Worm (Caenorhabditis elegans) whole organism, early embryonic: ENCODE results near the gene vab-1.

Source experiments
- F13C5.2 ChIP-seq: sonication (generic microtip); optimal IDR thresholded peaks from 2 replicates; lab custom pipeline; 2017; ENCODE audit warnings: mild to moderate bottlenecking, missing genetic modification characterization, inconsistent platforms, missing compliant biosample characterization
- aly-1 ChIP-seq: sonication (generic microtip); optimal IDR thresholded peaks from 2 replicates; lab custom pipeline; 2016; ENCODE audit warnings: missing genetic modification characterization, missing compliant biosample characterization
- ama-1 ChIP-seq: fragments of 150-350 bp; optimal IDR thresholded peaks from 2 replicates; lab custom pipeline; 2014
- ceh-13 ChIP-seq: fragments of 200-800 bp; sonication (Bioruptor generic); optimal IDR thresholded peaks from 2 replicates; lab custom pipeline; 2018; ENCODE audit warnings: mild to moderate bottlenecking, missing genetic modification characterization, missing compliant biosample characterization
- ceh-36 ChIP-seq: sonication (generic microtip); optimal IDR thresholded peaks from 2 replicates; lab custom pipeline; 2016; ENCODE audit warnings: missing genetic modification characterization, inconsistent platforms, missing compliant biosample characterization
- flt-1 ChIP-seq: fragments of 200-800 bp; sonication (Bioruptor generic); IDR thresholded peaks from 2 replicates; pipeline ENCODE4 v1.3.6; 2022; ENCODE audit warnings: missing genetic modification characterization, missing compliant biosample characterization
- hmbx-1 ChIP-seq: sonication (generic microtip); optimal IDR thresholded peaks from 2 replicates; lab custom pipeline; 2016; ENCODE audit warnings: mild to moderate bottlenecking, missing genetic modification characterization, missing compliant biosample characterization
- pes-1 ChIP-seq: fragments of 200-800 bp; sonication (Bioruptor generic); IDR thresholded peaks from 2 replicates; pipeline ENCODE4 v1.3.6; 2022; ENCODE audit warnings: missing genetic modification reagents, missing genetic modification characterization, missing compliant biosample characterization

ce11 chrII:4617990-4618389 lies 46.2 kb downstream of the vab-1 start, which contains the start of gene clec-137:
- TF ChIP-seq aly-1 (tag; lab: Kevin White, UChicago): no peak
- no peak for TF ChIP-seq ceh-36 (tag; lab: Kevin White, UChicago)
- no peak for TF ChIP-seq flt-1 (GFP tag; lab: Robert Waterston, UW)
- no peak for TF ChIP-seq ceh-13 (GFP tag; lab: Kevin White, UChicago)
- no peak for TF ChIP-seq ama-1 (lab: Kevin White, UChicago)
- no peak for TF ChIP-seq F13C5.2 (tag; lab: Kevin White, UChicago)
- no peak for TF ChIP-seq hmbx-1 (tag; lab: Kevin White, UChicago)
- no peak for TF ChIP-seq pes-1 (GFP tag; lab: Robert Waterston, UW)
